Worm (Caenorhabditis elegans) whole organism, L1 larva: ENCODE results near the gene T28A11.20.

Experiments
- blmp-1 ChIP-seq: fragments of 150-350 bp; optimal IDR thresholded peaks from 2 replicates; lab custom pipeline; 2014; ENCODE audit warnings: missing biosample characterization, missing genetic modification characterization
- ceh-82 ChIP-seq, 3 experiments: fragments of 150-350 bp in 1 of 3; sonication (generic microtip) in 2 of 3; optimal IDR thresholded peaks; 2 replicates each; lab custom pipeline; 2014 to 2017; ENCODE audit warnings: missing biosample characterization in 3 of 3, missing genetic modification characterization in 3 of 3
- elt-2 ChIP-seq: sonication (generic microtip); optimal IDR thresholded peaks from 2 replicates; lab custom pipeline; 2016; ENCODE audit warnings: missing genetic modification characterization, mild to moderate bottlenecking, inconsistent platforms, missing compliant biosample characterization, missing genetic modification reagents
- mdl-1 ChIP-seq, 2 experiments: fragments of 150-350 bp; optimal IDR thresholded peaks; 2 replicates each; lab custom pipeline; 2014 to 2017; ENCODE audit warnings: missing biosample characterization in 2 of 2, missing genetic modification characterization in 2 of 2, inconsistent platforms in 1 of 2
- nhr-12 ChIP-seq: sonication (generic microtip); optimal IDR thresholded peaks from 2 replicates; lab custom pipeline; 2017; ENCODE audit warnings: missing biosample characterization, missing genetic modification characterization
- pag-3 ChIP-seq: sonication (generic microtip); optimal IDR thresholded peaks from 2 replicates; lab custom pipeline; 2017; ENCODE audit warnings: missing genetic modification characterization, mild to moderate bottlenecking, missing compliant biosample characterization, antibody characterized with exemption, borderline replicate concordance; ENCODE audit not compliant: insufficient read depth

DNA sequence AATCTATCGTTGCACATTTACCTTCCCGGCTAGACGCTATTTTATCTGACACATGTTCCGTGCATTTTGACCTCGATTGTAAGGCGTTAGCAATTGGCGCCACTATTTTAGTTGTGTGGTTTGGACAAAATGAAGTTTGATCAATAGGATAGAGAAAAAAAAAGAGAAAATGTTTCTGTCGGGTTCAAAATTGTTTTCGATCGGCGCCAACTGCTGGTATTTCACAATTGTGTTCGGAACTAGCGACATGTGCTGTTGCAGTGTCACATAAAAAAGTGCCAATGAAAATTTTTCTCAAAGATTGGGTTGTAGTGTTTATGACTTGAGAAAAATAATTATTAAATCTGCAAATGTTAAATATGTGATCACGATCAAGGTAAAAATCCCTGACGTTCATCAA lies 6.1 kb upstream of the T28A11.20 start:
- no peak for TF ChIP-seq nhr-12 (tag; lab: Kevin White, UChicago)
- TF ChIP-seq pag-3 (tag; lab: Kevin White, UChicago), result no peak
- no peak for TF ChIP-seq mdl-1 (tag; optimal IDR thresholded peaks at IDR 0.05; lab: Kevin White, UChicago)
- TF ChIP-seq ceh-82 (tag; optimal IDR thresholded peaks at IDR 0.05; lab: Kevin White, UChicago), result no peak
- TF ChIP-seq blmp-1 (tag; lab: Kevin White, UChicago), result no peak
- TF ChIP-seq elt-2 (tag; lab: Kevin White, UChicago), result no peak
